Worm (Caenorhabditis elegans): ENCODE data around the gene ran-2.

Gene ran-2

DNA sequence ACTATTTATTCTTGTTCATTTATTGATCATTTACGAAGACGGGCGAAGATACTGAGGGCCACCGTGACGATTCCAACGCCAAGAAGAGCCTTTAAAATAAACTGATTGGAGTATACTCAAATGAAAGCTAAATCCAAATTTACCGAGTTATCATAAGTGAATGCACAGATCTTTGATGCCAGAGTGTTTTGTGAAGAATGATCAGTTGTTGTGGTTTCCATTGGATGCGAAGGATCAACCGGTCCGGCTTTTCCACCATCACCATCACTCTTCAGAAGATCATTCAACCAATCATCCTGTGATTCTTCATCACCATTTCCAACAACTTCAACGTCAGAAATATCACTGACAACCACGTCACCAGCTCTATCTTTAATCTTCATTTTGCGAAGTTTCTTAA lies 43.9 kb downstream of the ran-2 start (continued):
- TF ChIP-seq mel-28 (tag; optimal IDR thresholded peaks at IDR 0.05; ENCODE audit: borderline replicate concordance) (no peak), ama-1 (optimal IDR thresholded peaks at IDR 0.05) (peak; percentile 5), ama-1 (GFP tag; optimal IDR thresholded peaks at IDR 0.05) (no peak), B0261.1 (tag; optimal IDR thresholded peaks at IDR 0.05) (no peak), nhr-90 (tag; optimal IDR thresholded peaks at IDR 0.05) (no peak), die-1 (tag; optimal IDR thresholded peaks at IDR 0.05) (peak; percentile 6), Y53F4B.3 (GFP tag; IDR thresholded peaks at IDR 0.05) (no peak), zim-3 (tag; optimal IDR thresholded peaks at IDR 0.05) (peak; percentile 20), pbrm-1 (GFP tag; IDR thresholded peaks at IDR 0.05) (no peak; the same call in 1 of the 2 replicates), unc-130 (GFP tag; optimal IDR thresholded peaks at IDR 0.05) (peak; percentile 6), madf-10 (tag; optimal IDR thresholded peaks at IDR 0.05) (peak; percentile 7), snpc-4 (GFP tag; optimal IDR thresholded peaks at IDR 0.05) (no peak), snpc-4 (tag; optimal IDR thresholded peaks at IDR 0.05) (peak in 1 of 4 experiments; percentile 22), snpc-3.4 (tag; optimal IDR thresholded peaks at IDR 0.05) (peak; percentile 10), hmg-1.2 (GFP tag; IDR thresholded peaks at IDR 0.05) (peak; percentile 12; the same call in 1 of the 2 replicates), hsf-1 (GFP tag; IDR thresholded peaks at IDR 0.05) (0 out of 2 replicates have a peak, but pooled peaks have one; percentile 32), ztf-3 (GFP tag; optimal IDR thresholded peaks at IDR 0.05) (peak; percentile 2), lin-35 (GFP tag; optimal IDR thresholded peaks at IDR 0.05) (no peak), F33H1.4 (GFP tag; IDR thresholded peaks at IDR 0.05) (no peak), dpl-1 (GFP tag; optimal IDR thresholded peaks at IDR 0.05) (no peak), Y95B8A.8 (GFP tag; IDR thresholded peaks at IDR 0.05) (peak; percentile 63; the same call in 1 of the 2 replicates), F52B5.7 (tag; optimal IDR thresholded peaks at IDR 0.05) (peak; percentile 79), repo-1 (tag; optimal IDR thresholded peaks at IDR 0.05) (peak; percentile 87), ceh-40 (GFP tag; IDR thresholded peaks at IDR 0.05) (no peak), sdz-38 (tag; optimal IDR thresholded peaks at IDR 0.05) (no peak), lin-54 (GFP tag; optimal IDR thresholded peaks at IDR 0.05) (peak; percentile 15), K11D2.4 (GFP tag; IDR thresholded peaks at IDR 0.05) (0 out of 2 replicates have a peak, but pooled peaks have one; percentile 52), lin-26 (GFP tag; IDR thresholded peaks at IDR 0.05) (0 out of 2 replicates have a peak, but pooled peaks have one; percentile 36), C17E4.6 (GFP tag; IDR thresholded peaks at IDR 0.05) (0 out of 2 replicates have a peak, but pooled peaks have one; percentile 32), ceh-100 (GFP tag; IDR thresholded peaks at IDR 0.05) (no peak), madf-3 (GFP tag; IDR thresholded peaks at IDR 0.05) (0 out of 2 replicates have a peak, but pooled peaks have one; percentile 4), nfyb-1 (GFP tag; IDR thresholded peaks at IDR 0.05) (peak; percentile 63), chd-7 (tag; optimal IDR thresholded peaks at IDR 0.05) (peak; percentile 61), B0035.1 (tag; optimal IDR thresholded peaks at IDR 0.05) (peak; percentile 27), ceh-79 (tag; optimal IDR thresholded peaks at IDR 0.05) (peak; percentile 18), nfya-1 (tag; optimal IDR thresholded peaks at IDR 0.05; ENCODE audit: borderline replicate concordance, insufficient read depth) (no peak)

DNA sequence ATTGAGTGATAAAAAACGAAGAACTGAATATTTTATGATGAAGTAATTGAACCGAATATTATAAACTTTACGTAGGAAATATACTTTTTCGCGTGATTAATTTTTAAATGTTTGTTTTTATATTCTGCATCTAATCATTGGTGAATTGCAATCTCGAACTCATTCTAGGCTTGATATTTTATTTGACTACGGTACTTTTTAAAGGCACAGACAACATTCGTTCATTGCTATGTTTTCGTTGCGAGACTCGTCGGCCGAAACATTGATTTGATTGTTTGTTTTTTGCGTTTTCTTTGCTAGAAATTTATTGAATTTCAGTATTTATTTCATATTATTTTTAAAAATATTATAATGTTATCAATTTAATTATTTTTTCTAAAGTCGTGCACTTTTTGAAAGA lies 44.4 kb downstream of the ran-2 start, which contains the start of gene C06G4.4:
C06G4.4 (minus strand) TSS at position 36 of the 400 bp plus-strand sequence.
- TF ChIP-seq D2030.7 (GFP tag; IDR thresholded peaks at IDR 0.05) (no peak), F33H1.4 (GFP tag; IDR thresholded peaks at IDR 0.05) (peak; percentile 45; the same call in 1 of the 2 replicates), atf-7 (tag; optimal IDR thresholded peaks at IDR 0.05) (no peak), ccch-3 (GFP tag; optimal IDR thresholded peaks at IDR 0.05) (no peak), ceh-58 (GFP tag; IDR thresholded peaks at IDR 0.05) (no peak), hmg-20 (GFP tag; IDR thresholded peaks at IDR 0.05) (no peak), mes-4 (tag; optimal IDR thresholded peaks at IDR 0.05) (no peak), Y56A3A.18 (GFP tag; IDR thresholded peaks at IDR 0.05) (no peak), Y53F4B.3 (GFP tag; IDR thresholded peaks at IDR 0.05) (no peak), unc-130 (GFP tag; optimal IDR thresholded peaks at IDR 0.05) (no peak), snpc-4 (GFP tag; optimal IDR thresholded peaks at IDR 0.05) (no peak), snpc-4 (tag; optimal IDR thresholded peaks at IDR 0.05) (no peak), akir-1 (GFP tag; optimal IDR thresholded peaks at IDR 0.05) (no peak), ztf-28 (GFP tag; IDR thresholded peaks at IDR 0.05) (no peak), athp-1 (tag; optimal IDR thresholded peaks at IDR 0.05) (no peak), ceh-91 (GFP tag; IDR thresholded peaks at IDR 0.05) (no peak), ceh-100 (GFP tag; IDR thresholded peaks at IDR 0.05) (no peak), rcor-1 (GFP tag; IDR thresholded peaks at IDR 0.05) (no peak), T26A5.8 (tag; optimal IDR thresholded peaks at IDR 0.05) (no peak), ets-4 (GFP tag; optimal IDR thresholded peaks at IDR 0.05) (no peak), madf-10 (tag; optimal IDR thresholded peaks at IDR 0.05) (no peak)
